Fruit fly (Drosophila melanogaster) whole organism, embryonic: ENCODE results near the gene CG32847.

ENCODE experiments used
- Atf3 ChIP-seq: fragments of 200-800 bp; sonication (Bioruptor generic); optimal IDR thresholded peaks from 3 replicates; lab custom pipeline; 2016; ENCODE audit warnings: missing biosample characterization, missing genetic modification characterization
- B-H2 ChIP-seq: fragments of 200-800 bp; sonication (Bioruptor generic); optimal IDR thresholded peaks from 2 replicates; lab custom pipeline; 2018; ENCODE audit warnings: missing biosample characterization, mild to moderate bottlenecking, missing genetic modification characterization
- CG10366 ChIP-seq: fragments of 200-800 bp; sonication (Bioruptor generic); IDR thresholded peaks from 2 replicates; pipeline ENCODE4 v1.3.6; 2022; ENCODE audit warnings: missing biosample characterization, missing genetic modification characterization
- CG10543 ChIP-seq: fragments of 200-800 bp; sonication (Bioruptor generic); optimal IDR thresholded peaks from 3 replicates; lab custom pipeline; 2017; ENCODE audit warnings: missing biosample characterization, mild to moderate bottlenecking, missing genetic modification characterization, moderate library complexity
- CG11085 ChIP-seq: fragments of 200-800 bp; sonication (Bioruptor generic); IDR thresholded peaks from 2 replicates; pipeline ENCODE4 v1.3.6; 2022; ENCODE audit warnings: missing biosample characterization, missing genetic modification characterization
- CG11398 ChIP-seq: fragments of 200-800 bp; sonication (Bioruptor generic); optimal IDR thresholded peaks from 2 replicates; lab custom pipeline; 2016; ENCODE audit warnings: missing biosample characterization, missing genetic modification characterization
- CG11695 ChIP-seq: fragments of 200-800 bp; sonication (Bioruptor generic); IDR thresholded peaks from 3 replicates; pipeline ENCODE4 v1.3.6; 2022; ENCODE audit warnings: missing biosample characterization, missing genetic modification characterization
- CG12219 ChIP-seq: fragments of 200-800 bp; sonication (Bioruptor generic); optimal IDR thresholded peaks from 3 replicates; lab custom pipeline; 2018; ENCODE audit warnings: missing biosample characterization, mild to moderate bottlenecking, missing genetic modification characterization
- CG12236 ChIP-seq: fragments of 200-800 bp; sonication (Bioruptor generic); optimal IDR thresholded peaks from 2 replicates; lab custom pipeline; 2016; ENCODE audit warnings: missing biosample characterization, missing genetic modification characterization
- CG1233 ChIP-seq: fragments of 200-800 bp; sonication (Bioruptor generic); optimal IDR thresholded peaks from 4 replicates; lab custom pipeline; 2018; ENCODE audit warnings: missing biosample characterization, mild to moderate bottlenecking, missing genetic modification characterization
- CG13123 ChIP-seq: fragments of 200-800 bp; sonication (Bioruptor generic); optimal IDR thresholded peaks from 2 replicates; lab custom pipeline; 2016; ENCODE audit warnings: missing biosample characterization, missing genetic modification characterization
- CG13296 ChIP-seq: fragments of 200-800 bp; sonication (Bioruptor generic); optimal IDR thresholded peaks from 3 replicates; lab custom pipeline; 2018; ENCODE audit warnings: missing biosample characterization, mild to moderate bottlenecking, missing genetic modification characterization
- CG15269 ChIP-seq: fragments of 200-800 bp; sonication (Bioruptor generic); optimal IDR thresholded peaks from 2 replicates; lab custom pipeline; 2018; ENCODE audit warnings: missing biosample characterization, mild to moderate bottlenecking, missing genetic modification characterization, moderate library complexity
- CG17385 ChIP-seq: fragments of 200-800 bp; sonication (Bioruptor generic); optimal IDR thresholded peaks from 3 replicates; lab custom pipeline; 2018; ENCODE audit warnings: missing biosample characterization, mild to moderate bottlenecking, missing genetic modification characterization
- CG17912 ChIP-seq: fragments of 200-800 bp; sonication (Bioruptor generic); optimal IDR thresholded peaks from 2 replicates; lab custom pipeline; 2018; ENCODE audit warnings: missing biosample characterization, mild to moderate bottlenecking, missing genetic modification characterization
- CG18476 ChIP-seq: fragments of 200-800 bp; sonication (Bioruptor generic); optimal IDR thresholded peaks from 2 replicates; lab custom pipeline; 2016; ENCODE audit warnings: missing biosample characterization, mild to moderate bottlenecking, missing genetic modification characterization
- CG2120 ChIP-seq: fragments of 200-800 bp; sonication (Bioruptor generic); optimal IDR thresholded peaks from 3 replicates; lab custom pipeline; 2016; ENCODE audit warnings: missing biosample characterization, missing genetic modification characterization
- CG31365 ChIP-seq: fragments of 200-800 bp; sonication (Bioruptor generic); optimal IDR thresholded peaks from 2 replicates; lab custom pipeline; 2018; ENCODE audit warnings: missing biosample characterization, mild to moderate bottlenecking, missing genetic modification characterization
- CG34224 ChIP-seq: fragments of 200-800 bp; sonication (Bioruptor generic); IDR thresholded peaks from 3 replicates; pipeline ENCODE4 v1.3.6; 2022; ENCODE audit warnings: missing biosample characterization, missing genetic modification characterization; ENCODE audit not compliant: partially characterized antibody
- CG7556 ChIP-seq: fragments of 200-800 bp; sonication (Bioruptor generic); optimal IDR thresholded peaks from 2 replicates; lab custom pipeline; 2017; ENCODE audit warnings: missing biosample characterization, mild to moderate bottlenecking, missing genetic modification characterization
- CG7963 ChIP-seq: fragments of 200-800 bp; sonication (Bioruptor generic); IDR thresholded peaks from 3 replicates; pipeline ENCODE4 v1.3.6; 2022; ENCODE audit warnings: missing biosample characterization, missing genetic modification characterization; ENCODE audit not compliant: partially characterized antibody
- Drgx ChIP-seq: fragments of 200-800 bp; sonication (Bioruptor generic); IDR thresholded peaks from 2 replicates; pipeline ENCODE4 v1.3.6; 2022; ENCODE audit warnings: missing biosample characterization, missing genetic modification characterization
- HLH4C ChIP-seq: fragments of 200-800 bp; sonication (Bioruptor generic); IDR thresholded peaks from 3 replicates; pipeline ENCODE4 v1.3.6; 2022; ENCODE audit warnings: missing biosample characterization, missing genetic modification characterization; ENCODE audit not compliant: partially characterized antibody
- HmgZ ChIP-seq: fragments of 200-800 bp; sonication (Bioruptor generic); optimal IDR thresholded peaks from 2 replicates; lab custom pipeline; 2018; ENCODE audit warnings: missing biosample characterization, mild to moderate bottlenecking, missing genetic modification characterization
- Poxn ChIP-seq: fragments of 200-800 bp; sonication (Bioruptor generic); IDR thresholded peaks from 2 replicates; pipeline ENCODE4 v1.3.6; 2022; ENCODE audit warnings: missing biosample characterization, missing genetic modification characterization
- Scr ChIP-seq: fragments of 200-800 bp; sonication (Bioruptor generic); IDR thresholded peaks from 2 replicates; pipeline ENCODE4 v1.3.6; 2022; ENCODE audit warnings: missing biosample characterization, missing genetic modification characterization; ENCODE audit not compliant: partially characterized antibody
- Sox102F ChIP-seq: fragments of 200-800 bp; sonication (Bioruptor generic); optimal IDR thresholded peaks from 2 replicates; lab custom pipeline; 2018; ENCODE audit warnings: missing biosample characterization, mild to moderate bottlenecking, missing genetic modification characterization, moderate library complexity
- Ssrp ChIP-seq: fragments of 200-800 bp; sonication (Bioruptor generic); optimal IDR thresholded peaks from 2 replicates; lab custom pipeline; 2018; ENCODE audit warnings: missing biosample characterization, mild to moderate bottlenecking, missing genetic modification characterization, moderate library complexity
- ac ChIP-seq: fragments of 200-800 bp; sonication (Bioruptor generic); optimal IDR thresholded peaks from 3 replicates; lab custom pipeline; 2017; ENCODE audit warnings: missing biosample characterization, mild to moderate bottlenecking, missing genetic modification characterization
- ash1 ChIP-seq: fragments of 200-800 bp; sonication (Bioruptor generic); optimal IDR thresholded peaks from 2 replicates; lab custom pipeline; 2018; ENCODE audit warnings: missing biosample characterization, mild to moderate bottlenecking, missing genetic modification characterization
- chn ChIP-seq: fragments of 200-800 bp; sonication (Bioruptor generic); optimal IDR thresholded peaks from 2 replicates; lab custom pipeline; 2016; ENCODE audit warnings: missing biosample characterization, missing genetic modification characterization
- crol ChIP-seq: fragments of 200-800 bp; sonication (Bioruptor generic); IDR thresholded peaks from 2 replicates; pipeline ENCODE4 v1.3.6; 2022; ENCODE audit warnings: missing biosample characterization, missing genetic modification characterization
- dimm ChIP-seq: fragments of 200-800 bp; sonication (Bioruptor generic); IDR thresholded peaks from 2 replicates; pipeline ENCODE4 v1.3.6; 2022; ENCODE audit warnings: missing biosample characterization, missing genetic modification characterization
- ewg ChIP-seq: fragments of 200-800 bp; sonication (Bioruptor generic); optimal IDR thresholded peaks from 3 replicates; lab custom pipeline; 2017; ENCODE audit warnings: mild to moderate bottlenecking, missing biosample characterization, missing genetic modification reagents, missing genetic modification characterization
- fru ChIP-seq: fragments of >200 bp; optimal IDR thresholded peaks from 2 replicates; lab custom pipeline; 2017
- gcm2 ChIP-seq: fragments of 200-800 bp; sonication (Bioruptor generic); optimal IDR thresholded peaks from 2 replicates; lab custom pipeline; 2016; ENCODE audit warnings: missing biosample characterization, missing genetic modification characterization
- grau ChIP-seq: fragments of 200-800 bp; optimal IDR thresholded peaks from 3 replicates; lab custom pipeline; 2019; ENCODE audit warnings: missing biosample characterization, mild to moderate bottlenecking, missing genetic modification characterization, moderate library complexity
- mirr ChIP-seq: fragments of 200-800 bp; sonication (Bioruptor generic); optimal IDR thresholded peaks from 3 replicates; lab custom pipeline; 2018; ENCODE audit warnings: missing biosample characterization, mild to moderate bottlenecking, missing genetic modification characterization
- onecut ChIP-seq: fragments of 200-800 bp; sonication (Bioruptor generic); IDR thresholded peaks from 2 replicates; pipeline ENCODE4 v1.3.6; 2022; ENCODE audit warnings: missing biosample characterization, missing genetic modification characterization
- pb ChIP-seq: fragments of 200-800 bp; sonication (Bioruptor generic); optimal IDR thresholded peaks from 3 replicates; lab custom pipeline; 2016; ENCODE audit warnings: missing biosample characterization, missing genetic modification characterization
- pfk ChIP-seq: fragments of 200-800 bp; sonication (Bioruptor generic); optimal IDR thresholded peaks from 2 replicates; lab custom pipeline; 2018; ENCODE audit warnings: missing biosample characterization, mild to moderate bottlenecking, missing genetic modification characterization, moderate library complexity
- pum ChIP-seq: fragments of 200-800 bp; sonication (Bioruptor generic); optimal IDR thresholded peaks from 2 replicates; lab custom pipeline; 2016; ENCODE audit warnings: missing biosample characterization, missing genetic modification characterization
- rib ChIP-seq: fragments of 200-800 bp; sonication (Bioruptor generic); IDR thresholded peaks from 2 replicates; pipeline ENCODE4 v1.3.6; 2022; ENCODE audit warnings: missing biosample characterization, missing genetic modification characterization
- sr ChIP-seq: fragments of 200-800 bp; sonication (Bioruptor generic); IDR thresholded peaks from 3 replicates; pipeline ENCODE4 v1.3.6; 2022; ENCODE audit warnings: missing biosample characterization, missing genetic modification characterization
- stc ChIP-seq: fragments of 200-800 bp; sonication (Bioruptor generic); IDR thresholded peaks from 2 replicates; pipeline ENCODE4 v1.3.6; 2022; ENCODE audit warnings: missing biosample characterization, missing genetic modification characterization
- tin ChIP-seq: fragments of 200-800 bp; sonication (Bioruptor generic); optimal IDR thresholded peaks from 3 replicates; lab custom pipeline; 2016; ENCODE audit warnings: missing biosample characterization, missing genetic modification characterization
- twi ChIP-seq: fragments of 200-800 bp; optimal IDR thresholded peaks from 2 replicates; lab custom pipeline; 2019; ENCODE audit warnings: missing biosample characterization, mild to moderate bottlenecking, missing genetic modification characterization, moderate library complexity
- unc-4 ChIP-seq: fragments of 200-800 bp; sonication (Bioruptor generic); IDR thresholded peaks from 2 replicates; pipeline ENCODE4 v1.3.6; 2022; ENCODE audit warnings: missing biosample characterization, missing genetic modification characterization; ENCODE audit not compliant: partially characterized antibody
- z ChIP-seq: fragments of 200-800 bp; sonication (Bioruptor generic); IDR thresholded peaks from 3 replicates; pipeline ENCODE4 v1.3.6; 2022; ENCODE audit warnings: missing biosample characterization, missing genetic modification characterization
- zf30C ChIP-seq: fragments of 200-800 bp; sonication (Bioruptor generic); optimal IDR thresholded peaks from 3 replicates; lab custom pipeline; 2018; ENCODE audit warnings: missing biosample characterization, mild to moderate bottlenecking, missing genetic modification characterization

Gene CG32847

dm6 chr3L:15094589-15095288 is 26.6 kb upstream of the CG32847 start, which contains the start of the genes sstn, Plp and GlyRS (continued):
- TF ChIP-seq fru (lab: Kevin White, UChicago), result no peak
- TF ChIP-seq unc-4 (GFP tag; lab: Robert Waterston, UW), result peak; percentile 51
- TF ChIP-seq Scr, result peak; percentile 45
- TF ChIP-seq CG11695 (GFP tag; lab: Robert Waterston, UW), result no peak
- peak; percentile 27 for TF ChIP-seq CG17385 (GFP tag; lab: Kevin White, UChicago)
- no peak for TF ChIP-seq CG34224 (GFP tag; lab: Robert Waterston, UW)
- no peak for TF ChIP-seq CG10366 (GFP tag; lab: Robert Waterston, UW)
- no peak for TF ChIP-seq sr
- no peak for TF ChIP-seq CG11085 (GFP tag; lab: Robert Waterston, UW)
- no peak for TF ChIP-seq Atf3 (GFP tag; lab: Kevin White, UChicago)
- TF ChIP-seq CG12236 (GFP tag; lab: Kevin White, UChicago), result no peak
- TF ChIP-seq pum (GFP tag; lab: Kevin White, UChicago), result no peak
- TF ChIP-seq Drgx (GFP tag; lab: Robert Waterston, UW), result no peak
- no peak for TF ChIP-seq zf30C (GFP tag; lab: Kevin White, UChicago)
- TF ChIP-seq pb, result no peak
- no peak for TF ChIP-seq pfk (GFP tag; lab: Kevin White, UChicago)
- TF ChIP-seq CG17912 (GFP tag; lab: Kevin White, UChicago), result no peak
- TF ChIP-seq chn, result no peak
- TF ChIP-seq CG13123 (GFP tag; lab: Kevin White, UChicago), result peak; percentile 22
- no peak for TF ChIP-seq CG18476 (GFP tag; lab: Kevin White, UChicago)
- no peak for TF ChIP-seq ash1 (GFP tag; lab: Kevin White, UChicago)
- TF ChIP-seq dimm, result no peak
- TF ChIP-seq CG7963, result peak; percentile 39; the same call in 1 of the 3 replicates
- peak; percentile 46 for TF ChIP-seq CG10543 (GFP tag; lab: Kevin White, UChicago)
- peak; percentile 33 for TF ChIP-seq CG15269 (tag; lab: Kevin White, UChicago)
- no peak for TF ChIP-seq Poxn
- no peak for TF ChIP-seq CG1233
- TF ChIP-seq onecut (GFP tag; lab: Robert Waterston, UW), result no peak
- no peak for TF ChIP-seq CG31365 (tag; lab: Kevin White, UChicago)
- peak; percentile 51 for TF ChIP-seq CG7556 (GFP tag; lab: Kevin White, UChicago)
- TF ChIP-seq twi (tag; lab: Kevin White, UChicago), result peak; percentile 26
- TF ChIP-seq stc (GFP tag; lab: Robert Waterston, UW), result no peak
- no peak for TF ChIP-seq CG12219 (GFP tag; lab: Kevin White, UChicago)
- TF ChIP-seq z (GFP tag; lab: Robert Waterston, UW), result no peak
- TF ChIP-seq CG11398 (GFP tag; lab: Kevin White, UChicago), result no peak
- TF ChIP-seq CG13296 (GFP tag; lab: Kevin White, UChicago), result peak; percentile 49
- TF ChIP-seq tin (GFP tag; lab: Kevin White, UChicago), result peak; percentile 5
- TF ChIP-seq HLH4C (GFP tag; lab: Robert Waterston, UW), result peak; percentile 50; the same call in 2 of the 3 replicates
- no peak for TF ChIP-seq mirr (GFP tag; lab: Kevin White, UChicago)
- TF ChIP-seq Ssrp, result peak; percentile 12
- no peak for TF ChIP-seq Sox102F (GFP tag; lab: Kevin White, UChicago)
- peak; percentile 28; the same call in 1 of the 2 replicates for TF ChIP-seq crol (GFP tag; lab: Robert Waterston, UW)
- TF ChIP-seq gcm2 (GFP tag; lab: Kevin White, UChicago), result no peak
- TF ChIP-seq ac (GFP tag; lab: Kevin White, UChicago), result no peak
- peak; percentile 22 for TF ChIP-seq CG2120 (GFP tag; lab: Kevin White, UChicago)
- TF ChIP-seq HmgZ (tag; lab: Kevin White, UChicago), result peak; percentile 7
- peak; percentile 57 for TF ChIP-seq grau
- no peak for TF ChIP-seq rib (GFP tag; lab: Robert Waterston, UW)
- peak; percentile 18 for TF ChIP-seq ewg (GFP tag; lab: Kevin White, UChicago)
- TF ChIP-seq B-H2 (GFP tag; lab: Kevin White, UChicago), result peak; percentile 14
